Worm (Caenorhabditis elegans) whole organism, L2 larva: ENCODE data around the gene clec-239.

Experiments
- ZK546.5 ChIP-seq: sonication (generic microtip); optimal IDR thresholded peaks from 2 replicates; lab custom pipeline; 2017; ENCODE audit warnings: missing biosample characterization, missing genetic modification characterization
- ceh-16 ChIP-seq: fragments of 150-350 bp; optimal IDR thresholded peaks from 2 replicates; lab custom pipeline; 2014; ENCODE audit warnings: missing biosample characterization, missing genetic modification characterization
- egl-27 ChIP-seq: sonication (generic microtip); optimal IDR thresholded peaks from 3 replicates; lab custom pipeline; 2017; ENCODE audit warnings: missing biosample characterization, missing genetic modification reagents, missing genetic modification characterization
- lsy-2 ChIP-seq, 2 experiments: fragments of 150-350 bp in 1 of 2; sonication (generic microtip) in 1 of 2; optimal IDR thresholded peaks; 2 replicates each; lab custom pipeline; 2014 to 2017; ENCODE audit warnings: missing biosample characterization in 2 of 2, missing genetic modification characterization in 2 of 2
- mab-5 ChIP-seq: fragments of 150-350 bp; optimal IDR thresholded peaks from 2 replicates; lab custom pipeline; 2014; ENCODE audit warnings: missing biosample characterization, missing genetic modification characterization
- nhr-10 ChIP-seq: sonication (generic microtip); optimal IDR thresholded peaks from 2 replicates; lab custom pipeline; 2017; ENCODE audit warnings: missing biosample characterization, missing genetic modification characterization
- nhr-11 ChIP-seq: fragments of 150-350 bp; optimal IDR thresholded peaks from 2 replicates; lab custom pipeline; 2014; ENCODE audit warnings: missing biosample characterization, missing genetic modification characterization
- nhr-77 ChIP-seq: fragments of 150-350 bp; optimal IDR thresholded peaks from 2 replicates; lab custom pipeline; 2014; ENCODE audit warnings: missing biosample characterization, missing genetic modification characterization
- sem-4 ChIP-seq: fragments of 150-350 bp; optimal IDR thresholded peaks from 2 replicates; lab custom pipeline; 2014; ENCODE audit warnings: missing biosample characterization, missing genetic modification reagents, missing genetic modification characterization
- skn-1 ChIP-seq: sonication (generic microtip); optimal IDR thresholded peaks from 2 replicates; lab custom pipeline; 2017; ENCODE audit warnings: missing biosample characterization, missing genetic modification characterization
- snpc-4 ChIP-seq: fragments of 150-350 bp; optimal IDR thresholded peaks from 2 replicates; lab custom pipeline; 2014; ENCODE audit warnings: missing biosample characterization, missing genetic modification characterization
- unc-62 ChIP-seq: fragments of 150-350 bp; optimal IDR thresholded peaks from 2 replicates; lab custom pipeline; 2014; ENCODE audit warnings: missing biosample characterization, missing genetic modification reagents, missing genetic modification characterization

DNA sequence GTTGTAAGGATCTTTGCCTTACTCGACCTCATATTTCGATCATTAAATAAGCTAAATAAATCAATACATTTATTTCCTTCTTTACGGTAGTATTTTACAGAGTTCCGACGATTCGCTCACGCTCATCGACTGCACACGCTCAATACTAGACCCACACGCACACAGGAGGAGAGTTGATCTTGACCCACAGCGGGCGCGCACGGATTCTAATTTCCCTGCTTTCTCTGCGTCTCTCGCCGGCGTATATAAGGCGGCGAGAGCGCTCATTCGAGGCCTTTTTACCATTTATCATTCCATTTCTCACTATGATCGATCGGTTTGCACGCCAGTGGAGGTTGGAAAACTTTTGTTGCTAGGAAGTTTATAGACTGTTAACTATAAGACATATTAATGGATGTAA, 6.3 kb upstream of the clec-239 start:
- TF ChIP-seq snpc-4 (tag; lab: Kevin White, UChicago): no peak
- TF ChIP-seq nhr-11: no peak
- TF ChIP-seq skn-1 (tag; lab: Kevin White, UChicago): no peak
- TF ChIP-seq ZK546.5 (tag; lab: Kevin White, UChicago): no peak
- TF ChIP-seq nhr-77 (tag; lab: Kevin White, UChicago): no peak
- TF ChIP-seq ceh-16 (tag; lab: Kevin White, UChicago): no peak
- no peak for TF ChIP-seq mab-5 (tag; lab: Kevin White, UChicago)
- no peak for TF ChIP-seq egl-27 (tag; lab: Kevin White, UChicago)
- no peak for TF ChIP-seq sem-4 (tag; lab: Kevin White, UChicago)
- TF ChIP-seq lsy-2 (tag; optimal IDR thresholded peaks at IDR 0.05; lab: Kevin White, UChicago): no peak
- no peak for TF ChIP-seq unc-62 (GFP tag; lab: Kevin White, UChicago)
- no peak for TF ChIP-seq nhr-10 (tag; lab: Kevin White, UChicago)
